Worm (Caenorhabditis elegans) whole organism, late embryonic: Measurements from ENCODE around the gene irld-21.

Source experiments
- pqm-1 ChIP-seq: sonication (generic microtip); optimal IDR thresholded peaks from 2 replicates; lab custom pipeline; 2016; ENCODE audit warnings: missing genetic modification characterization, missing compliant biosample characterization
- sox-4 ChIP-seq: sonication (generic microtip); optimal IDR thresholded peaks from 2 replicates; lab custom pipeline; 2017; ENCODE audit warnings: mild to moderate bottlenecking, missing genetic modification characterization, inconsistent platforms, missing compliant biosample characterization

- TF ChIP-seq pqm-1 (tag; lab: Kevin White, UChicago) (no peak), sox-4 (tag; lab: Kevin White, UChicago) (no peak)
Observed at ce11 chrIV:10144909-10145308, 22.8 kb upstream of the irld-21 start.
